Fruit fly (Drosophila melanogaster): ENCODE results near the gene sgl.
A peak's percentile ranks its signal among the peaks of the same experiment; 100 is the strongest.

sgl gene

DNA sequence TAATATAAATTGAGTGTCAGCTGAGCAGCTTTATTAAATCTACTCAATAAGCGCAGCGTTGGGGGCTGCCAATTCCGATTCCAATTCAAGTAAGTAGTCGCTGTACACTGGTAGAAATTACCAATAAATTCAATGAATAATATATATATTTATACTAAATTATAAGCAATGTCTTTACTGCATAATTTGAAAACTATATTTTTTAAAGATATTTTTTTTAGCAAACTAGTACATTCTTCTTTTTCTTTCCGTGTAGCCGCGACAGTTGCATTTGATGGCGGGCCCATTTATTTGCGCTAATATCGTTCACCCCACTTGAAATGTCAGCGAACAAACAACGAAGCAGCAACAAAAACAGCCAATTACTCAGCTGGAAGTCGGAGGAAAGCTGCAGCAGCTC is 12.8 kb upstream of the sgl start (continued):
- TF ChIP-seq sc (optimal IDR thresholded peaks at IDR 0.05) = no peak
- TF ChIP-seq sc (GFP tag; optimal IDR thresholded peaks at IDR 0.05) = peak; percentile 46
- peak; percentile 71 for TF ChIP-seq sisA (GFP tag; IDR thresholded peaks at IDR 0.05)
- TF ChIP-seq corto (GFP tag; optimal IDR thresholded peaks at IDR 0.05) = no peak
- peak in 1 of 3 experiments; percentile 51 for TF ChIP-seq lola (GFP tag; optimal IDR thresholded peaks at IDR 0.05)
- no peak for TF ChIP-seq her (GFP tag; optimal IDR thresholded peaks at IDR 0.05)
- TF ChIP-seq CG31224 (GFP tag; IDR thresholded peaks at IDR 0.05) = no peak
- TF ChIP-seq Dfd (GFP tag; optimal IDR thresholded peaks at IDR 0.05) = no peak
- TF ChIP-seq CG4617 (GFP tag; optimal IDR thresholded peaks at IDR 0.05; ENCODE audit: borderline replicate concordance) = no peak
- no peak for TF ChIP-seq CG6854 (GFP tag; optimal IDR thresholded peaks at IDR 0.05)
- 0 out of 2 replicates have a peak, but pooled peaks have one; percentile 12 for TF ChIP-seq onecut (GFP tag; IDR thresholded peaks at IDR 0.05)
- no peak for TF ChIP-seq emc (GFP tag; optimal IDR thresholded peaks at IDR 0.05)
- 0 out of 3 replicates have a peak, but pooled peaks have one; percentile 33 for TF ChIP-seq C15 (GFP tag; IDR thresholded peaks at IDR 0.05)
- no peak for TF ChIP-seq dan (GFP tag; IDR thresholded peaks at IDR 0.05)
- TF ChIP-seq CG7271 (tag; optimal IDR thresholded peaks at IDR 0.05) = no peak
- TF ChIP-seq CG3407 (GFP tag; optimal IDR thresholded peaks at IDR 0.05) = peak; percentile 40
- no peak for TF ChIP-seq CG11398 (GFP tag; optimal IDR thresholded peaks at IDR 0.05)
- TF ChIP-seq pum (GFP tag; optimal IDR thresholded peaks at IDR 0.05) = no peak
- TF ChIP-seq HLH3B (GFP tag; IDR thresholded peaks at IDR 0.05) = peak; percentile 68
- TF ChIP-seq CG2712 (tag; optimal IDR thresholded peaks at IDR 0.05) = peak; percentile 72
- TF ChIP-seq gfzf (GFP tag; optimal IDR thresholded peaks at IDR 0.05) = no peak
- no peak for TF ChIP-seq CG9215 (GFP tag; IDR thresholded peaks at IDR 0.05)
- no peak for TF ChIP-seq Doc3 (GFP tag; IDR thresholded peaks at IDR 0.05; ENCODE audit: partially characterized antibody)
- TF ChIP-seq eyg (GFP tag; optimal IDR thresholded peaks at IDR 0.05) = no peak
- no peak for TF ChIP-seq CG17186 (GFP tag; optimal IDR thresholded peaks at IDR 0.05)
- TF ChIP-seq Nf-YA (GFP tag; IDR thresholded peaks at IDR 0.05) = 0 out of 2 replicates have a peak, but pooled peaks have one; percentile 42
- TF ChIP-seq Dbx (GFP tag; IDR thresholded peaks at IDR 0.05) = no peak
- peak; percentile 2 for TF ChIP-seq nau (GFP tag; optimal IDR thresholded peaks at IDR 0.05)
- TF ChIP-seq Bteb2 (GFP tag; optimal IDR thresholded peaks at IDR 0.05) = no peak
- no peak for TF ChIP-seq pfk (GFP tag; optimal IDR thresholded peaks at IDR 0.05)
- no peak for TF ChIP-seq Bdp1 (GFP tag; optimal IDR thresholded peaks at IDR 0.05)
- TF ChIP-seq CG30403 (GFP tag; optimal IDR thresholded peaks at IDR 0.05) = peak; percentile 38
- TF ChIP-seq CG4730 (GFP tag; IDR thresholded peaks at IDR 0.05) = no peak; the same call in 1 of the 2 replicates
- TF ChIP-seq CG13296 (GFP tag; optimal IDR thresholded peaks at IDR 0.05) = no peak
- peak; percentile 31 for TF ChIP-seq Fer3 (tag; optimal IDR thresholded peaks at IDR 0.05)
- TF ChIP-seq zen (tag; optimal IDR thresholded peaks at IDR 0.05) = peak; percentile 45
- TF ChIP-seq CG2129 (GFP tag; IDR thresholded peaks at IDR 0.05; ENCODE audit: partially characterized antibody) = no peak
- TF ChIP-seq CG6813 (GFP tag; optimal IDR thresholded peaks at IDR 0.05) = peak; percentile 53
- TF ChIP-seq CG9797 (GFP tag; optimal IDR thresholded peaks at IDR 0.05) = no peak
- no peak for TF ChIP-seq hkb (optimal IDR thresholded peaks at IDR 0.05)
- TF ChIP-seq hkb (GFP tag; IDR thresholded peaks at IDR 0.05) = peak; percentile 79
- no peak for TF ChIP-seq CG11560 (tag; IDR thresholded peaks at IDR 0.05)
- 0 out of 3 replicates have a peak, but pooled peaks have one; percentile 16 for TF ChIP-seq gce (GFP tag; IDR thresholded peaks at IDR 0.05)
- TF ChIP-seq p53 (GFP tag; optimal IDR thresholded peaks at IDR 0.05) = no peak
- TF ChIP-seq CG10366 (GFP tag; IDR thresholded peaks at IDR 0.05) = peak; percentile 64
- peak; percentile 45 for TF ChIP-seq CG5953 (GFP tag; IDR thresholded peaks at IDR 0.05)
- peak; percentile 16 for TF ChIP-seq nerfin-1 (tag; optimal IDR thresholded peaks at IDR 0.05)
- TF ChIP-seq luna (GFP tag; optimal IDR thresholded peaks at IDR 0.05) = no peak
- TF ChIP-seq Hsf (GFP tag; optimal IDR thresholded peaks at IDR 0.05) = no peak
- TF ChIP-seq Myb (GFP tag; optimal IDR thresholded peaks at IDR 0.05) = no peak
- peak; percentile 50 for TF ChIP-seq CG13424 (tag; optimal IDR thresholded peaks at IDR 0.05)
- no peak for TF ChIP-seq CG7786 (GFP tag; optimal IDR thresholded peaks at IDR 0.05)

Measured in whole organism, embryonic.